Fruit fly (Drosophila melanogaster) Kc167 (cell line): ENCODE results near the gene ZAP3.

ENCODE experiments used
- Myc ChIP-seq: fragments of >200 bp; optimal IDR thresholded peaks from 2 replicates; lab custom pipeline; 2017; ENCODE audit warnings: missing external identifiers
- Sin3A ChIP-seq: fragments of >200 bp; optimal IDR thresholded peaks from 2 replicates; lab custom pipeline; 2018; ENCODE audit warnings: missing external identifiers
- h ChIP-seq: fragments of >200 bp; optimal IDR thresholded peaks from 3 replicates; lab custom pipeline; 2018; ENCODE audit warnings: missing external identifiers
- insv ChIP-seq: fragments of >200 bp; optimal IDR thresholded peaks from 3 replicates; lab custom pipeline; 2018; ENCODE audit warnings: missing external identifiers
- psq ChIP-seq: fragments of >200 bp; optimal IDR thresholded peaks from 2 replicates; lab custom pipeline; 2017; ENCODE audit warnings: missing external identifiers
- ttk ChIP-seq: sonication (Bioruptor generic); optimal IDR thresholded peaks from 2 replicates; lab custom pipeline; 2017; ENCODE audit warnings: missing external identifiers

DNA sequence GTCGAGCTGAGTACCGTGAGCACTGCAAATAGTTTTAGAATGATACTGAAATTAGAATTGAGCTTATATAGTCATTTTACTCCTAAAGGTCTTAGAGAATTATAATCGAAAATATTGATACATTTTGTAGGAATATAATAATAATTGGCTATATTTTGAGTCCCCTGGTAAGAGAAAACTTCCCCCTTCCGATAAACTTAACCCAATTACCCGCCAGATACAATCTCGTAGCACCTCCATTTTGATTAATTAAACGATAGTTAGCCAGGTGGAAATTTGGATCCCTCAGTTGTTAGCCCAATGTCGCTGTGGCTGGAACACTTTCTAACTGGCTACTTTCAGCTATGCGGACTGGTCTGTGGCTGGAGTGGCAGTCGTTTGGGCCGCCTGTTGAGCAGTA is 21.0 kb downstream of the ZAP3 start, which contains the start of gene Gr9a:
- TF ChIP-seq ttk (lab: Kevin White, UChicago) (no peak), h (no peak), insv (lab: Kevin White, UChicago) (no peak), Myc (lab: Kevin White, UChicago) (no peak), psq (lab: Kevin White, UChicago) (no peak), Sin3A (no peak)
